Fruit fly (Drosophila melanogaster): Measurements from ENCODE around the gene CG2816.

The CG2816 gene

DNA sequence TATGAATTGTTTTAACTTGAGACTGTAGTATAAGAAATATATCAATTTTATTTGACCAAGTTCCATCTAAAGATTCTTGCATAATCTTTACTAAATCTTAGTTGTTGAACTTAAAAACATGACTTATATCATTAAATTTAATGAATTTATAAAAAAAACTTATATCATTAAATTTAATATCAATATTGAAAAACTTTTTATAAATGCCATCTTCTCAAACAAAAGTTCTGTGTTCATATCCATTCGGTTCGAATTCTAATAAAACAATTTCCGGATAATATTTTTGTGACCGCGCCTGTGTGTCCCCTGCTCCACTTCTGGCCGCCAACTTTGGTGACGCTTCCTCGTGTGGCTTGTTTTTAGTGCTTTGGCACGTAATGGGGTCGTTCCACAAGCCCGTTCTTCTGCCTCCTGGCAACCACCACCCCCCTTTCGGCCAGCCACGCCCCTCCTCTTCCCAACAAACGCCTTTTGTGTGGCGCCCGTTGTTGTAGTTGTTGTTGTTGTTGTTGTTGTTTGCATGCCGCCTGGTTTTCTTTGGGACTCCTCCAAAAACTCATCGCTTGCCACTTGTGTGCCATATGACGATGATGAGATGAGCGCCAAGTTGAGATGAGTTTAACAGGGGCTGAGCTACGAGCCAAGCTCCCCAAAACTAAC lies 33.7 kb downstream of the CG2816 start:
- TF ChIP-seq EcR (GFP tag; optimal IDR thresholded peaks at IDR 0.05) (no peak), usp (GFP tag; optimal IDR thresholded peaks at IDR 0.05) (no peak), Dll (optimal IDR thresholded peaks at IDR 0.05) (no peak), psq (optimal IDR thresholded peaks at IDR 0.05) (no peak), CG8478 (optimal IDR thresholded peaks at IDR 0.05) (no peak), pan (optimal IDR thresholded peaks at IDR 0.05) (no peak)

DNA sequence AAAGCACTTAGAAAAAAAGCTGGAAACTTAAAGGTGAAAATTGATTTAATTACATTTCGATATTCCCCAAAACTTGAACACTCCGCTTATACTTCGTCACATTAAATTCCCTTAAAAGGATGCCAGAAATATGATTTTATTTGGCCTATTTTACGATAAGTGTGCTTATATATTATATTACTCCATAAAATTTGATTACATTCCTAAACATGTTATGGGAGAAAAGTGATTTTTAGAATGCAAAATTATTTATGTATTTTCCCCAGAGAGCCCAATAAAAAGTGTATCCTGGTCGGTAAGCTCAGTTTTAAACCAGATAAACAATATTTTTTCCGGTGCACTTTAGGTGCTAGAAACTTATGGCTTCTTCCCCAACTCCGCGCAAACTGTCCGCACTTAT lies 34.2 kb downstream of the CG2816 start:
- TF ChIP-seq CG8478 (optimal IDR thresholded peaks at IDR 0.05) = no peak
- TF ChIP-seq EcR (GFP tag; optimal IDR thresholded peaks at IDR 0.05) = no peak
- no peak for TF ChIP-seq pan (optimal IDR thresholded peaks at IDR 0.05)
- TF ChIP-seq Dll (optimal IDR thresholded peaks at IDR 0.05) = no peak
- TF ChIP-seq usp (GFP tag; optimal IDR thresholded peaks at IDR 0.05) = no peak
- no peak for TF ChIP-seq psq (optimal IDR thresholded peaks at IDR 0.05)

dm6 chr2L:3740443-3740842 lies 37.0 kb downstream of the CG2816 start:
- TF ChIP-seq EcR (GFP tag; optimal IDR thresholded peaks at IDR 0.05) = no peak
- TF ChIP-seq usp (GFP tag; optimal IDR thresholded peaks at IDR 0.05) = no peak
- no peak for TF ChIP-seq Dll (optimal IDR thresholded peaks at IDR 0.05)
- TF ChIP-seq CG8478 (optimal IDR thresholded peaks at IDR 0.05) = no peak
- TF ChIP-seq pan (optimal IDR thresholded peaks at IDR 0.05) = no peak

DNA sequence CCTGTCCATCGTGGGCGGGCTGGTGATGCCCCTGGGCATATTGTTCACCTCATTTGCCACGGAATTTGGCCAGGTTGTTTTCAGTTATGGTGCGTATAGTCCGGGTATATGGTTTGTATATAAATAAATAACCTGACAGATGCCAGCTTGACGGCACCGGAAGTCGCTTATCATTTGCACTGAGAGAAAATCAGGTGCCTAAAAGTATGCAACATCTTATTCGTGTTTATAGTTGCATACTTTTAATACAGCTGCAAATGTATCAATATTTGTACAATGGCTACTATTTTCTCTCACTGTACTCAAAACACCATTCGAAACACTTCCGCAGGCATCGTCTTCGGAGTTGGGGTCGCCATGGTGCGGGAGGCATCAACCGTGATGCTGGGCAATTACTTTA lies 45.2 kb downstream of the CG2816 start:
- TF ChIP-seq Dll (optimal IDR thresholded peaks at IDR 0.05) = no peak
- no peak for TF ChIP-seq psq (optimal IDR thresholded peaks at IDR 0.05)
- TF ChIP-seq EcR (GFP tag; optimal IDR thresholded peaks at IDR 0.05) = no peak
- no peak for TF ChIP-seq pan (optimal IDR thresholded peaks at IDR 0.05)
- no peak for TF ChIP-seq CG8478 (optimal IDR thresholded peaks at IDR 0.05)
- TF ChIP-seq usp (GFP tag; optimal IDR thresholded peaks at IDR 0.05) = no peak
